Comparison of ENCODE assay signal across 6 worm cellular contexts in genomic region chrV:8268902-8269301, ce11.
TF ChIP-seq lines count a peak whose summit lies in the region.

Gene asp-6, minus strand, starts transcription at chrV:8268937.
Gene asp-12, plus strand, starts transcription at chrV:8269210.

TF ChIP-seq in whole organism, L1 larva, 84 proteins besides CTCF, POLR2A, EP300 and RAD21:
- TF ChIP-seq elt-2 (tag; optimal IDR thresholded peaks at IDR 0.05; lab: Kevin White, UChicago) = peak; percentile 86
- TF ChIP-seq efl-1 (optimal IDR thresholded peaks at IDR 0.05; lab: Kevin White, UChicago) = no peak
- peak in 1 of 2 experiments; percentile 74 for TF ChIP-seq efl-1 (GFP tag; optimal IDR thresholded peaks at IDR 0.05 in 1 of 2; lab: Kevin White, UChicago)
- no peak for TF ChIP-seq Y116A8C.19 (tag; optimal IDR thresholded peaks at IDR 0.05; lab: Kevin White, UChicago; ENCODE audit: borderline replicate concordance)
- peak in 1 of 2 experiments; percentile 8 for TF ChIP-seq lin-35 (GFP tag; optimal IDR thresholded peaks at IDR 0.05; lab: Kevin White, UChicago)

TF ChIP-seq in whole organism, L2 larva, 48 proteins besides CTCF, POLR2A, EP300 and RAD21:
- TF ChIP-seq fos-1 (tag; optimal IDR thresholded peaks at IDR 0.05; lab: Kevin White, UChicago) (peak; percentile 8), ama-1 (optimal IDR thresholded peaks at IDR 0.05; lab: Kevin White, UChicago) (no peak), sma-9 (GFP tag; optimal IDR thresholded peaks at IDR 0.05; lab: Kevin White, UChicago) (peak; percentile 35), sma-9 (tag; optimal IDR thresholded peaks at IDR 0.05; lab: Kevin White, UChicago) (no peak)

TF ChIP-seq in whole organism, L3 larva, 47 proteins besides CTCF, POLR2A, EP300 and RAD21:
- TF ChIP-seq nhr-67 (tag; optimal IDR thresholded peaks at IDR 0.05; lab: Kevin White, UChicago) (no peak), ceh-9 (tag; optimal IDR thresholded peaks at IDR 0.05; lab: Kevin White, UChicago) (no peak), lin-15B (tag; optimal IDR thresholded peaks at IDR 0.05; lab: Kevin White, UChicago) (no peak), snpc-4 (tag; optimal IDR thresholded peaks at IDR 0.05; lab: Kevin White, UChicago) (no peak), pqm-1 (tag; optimal IDR thresholded peaks at IDR 0.05; lab: Kevin White, UChicago) (peak; percentile 80), unc-62 (GFP tag; optimal IDR thresholded peaks at IDR 0.05; lab: Kevin White, UChicago) (no peak), jun-1 (tag; optimal IDR thresholded peaks at IDR 0.05; lab: Kevin White, UChicago) (peak; percentile 26), elt-2 (tag; optimal IDR thresholded peaks at IDR 0.05; lab: Kevin White, UChicago) (peak; percentile 92), fos-1 (tag; optimal IDR thresholded peaks at IDR 0.05; lab: Kevin White, UChicago) (peak; percentile 3), pha-4 (tag; optimal IDR thresholded peaks at IDR 0.05; lab: Kevin White, UChicago) (peak; percentile 38)

TF ChIP-seq in whole organism, L4 larva, 104 proteins besides CTCF, POLR2A, EP300 and RAD21:
- peak; percentile 80 for TF ChIP-seq php-3 (GFP tag; IDR thresholded peaks at IDR 0.05; lab: Robert Waterston, UW)
- TF ChIP-seq ces-1 (GFP tag; optimal IDR thresholded peaks at IDR 0.05; lab: Kevin White, UChicago) = no peak
- no peak for TF ChIP-seq hmg-1.1 (GFP tag; IDR thresholded peaks at IDR 0.05; lab: Robert Waterston, UW)
- TF ChIP-seq hlh-11 (tag; optimal IDR thresholded peaks at IDR 0.05; lab: Kevin White, UChicago) = peak; percentile 69
- peak in 1 of 2 experiments; percentile 12 for TF ChIP-seq unc-62 (GFP tag; optimal IDR thresholded peaks at IDR 0.05 in 1 of 2; lab: Kevin White, UChicago)
- no peak for TF ChIP-seq unc-62 (tag; optimal IDR thresholded peaks at IDR 0.05; lab: Kevin White, UChicago)
- TF ChIP-seq dmd-6 (GFP tag; IDR thresholded peaks at IDR 0.05; lab: Robert Waterston, UW) = peak; percentile 84
- peak; percentile 29 for TF ChIP-seq nhr-48 (tag; optimal IDR thresholded peaks at IDR 0.05; lab: Kevin White, UChicago)
- peak; percentile 59 for TF ChIP-seq dve-1 (tag; optimal IDR thresholded peaks at IDR 0.05; lab: Kevin White, UChicago; ENCODE audit: insufficient read depth)
- no peak for TF ChIP-seq nhr-237 (tag; optimal IDR thresholded peaks at IDR 0.05; lab: Kevin White, UChicago)
- TF ChIP-seq daf-16 (GFP tag; optimal IDR thresholded peaks at IDR 0.05; lab: Kevin White, UChicago) = no peak
- peak; percentile 64 for TF ChIP-seq daf-16 (tag; optimal IDR thresholded peaks at IDR 0.05; lab: Kevin White, UChicago)
- TF ChIP-seq mdt-29 (GFP tag; IDR thresholded peaks at IDR 0.05; lab: Robert Waterston, UW) = peak; percentile 28; the same call in 1 of the 2 replicates
- peak; percentile 59 for TF ChIP-seq pqm-1 (tag; optimal IDR thresholded peaks at IDR 0.05; lab: Kevin White, UChicago)
- no peak for TF ChIP-seq attf-4 (tag; optimal IDR thresholded peaks at IDR 0.05; lab: Kevin White, UChicago)
- peak; percentile 78 for TF ChIP-seq nhr-77 (tag; optimal IDR thresholded peaks at IDR 0.05; lab: Kevin White, UChicago)
- TF ChIP-seq mes-2 (tag; optimal IDR thresholded peaks at IDR 0.05; lab: Kevin White, UChicago; ENCODE audit: poor library complexity, severe bottlenecking) = peak; percentile 28
- no peak for TF ChIP-seq lin-29 (GFP tag; IDR thresholded peaks at IDR 0.05; lab: Robert Waterston, UW)
- no peak for TF ChIP-seq nhr-25 (tag; optimal IDR thresholded peaks at IDR 0.05; lab: Kevin White, UChicago; ENCODE audit: borderline replicate concordance, insufficient read depth)
- no peak for TF ChIP-seq unc-130 (GFP tag; optimal IDR thresholded peaks at IDR 0.05; lab: Kevin White, UChicago)
- no peak for TF ChIP-seq ctbp-1 (GFP tag; IDR thresholded peaks at IDR 0.05; lab: Robert Waterston, UW)
- peak; percentile 80 for TF ChIP-seq nhr-28 (tag; optimal IDR thresholded peaks at IDR 0.05; lab: Kevin White, UChicago)
- TF ChIP-seq Y75B8A.6 (GFP tag; IDR thresholded peaks at IDR 0.05; lab: Robert Waterston, UW) = 0 out of 2 replicates have a peak, but pooled peaks have one; percentile 6
- no peak for TF ChIP-seq jun-1 (tag; optimal IDR thresholded peaks at IDR 0.05; lab: Kevin White, UChicago)

TF ChIP-seq in whole organism, late embryonic, 69 proteins besides CTCF, POLR2A, EP300 and RAD21:
- TF ChIP-seq pqm-1 (tag; optimal IDR thresholded peaks at IDR 0.05; lab: Kevin White, UChicago) = peak; percentile 2
- TF ChIP-seq che-1 (tag; optimal IDR thresholded peaks at IDR 0.05; lab: Kevin White, UChicago) = no peak
- TF ChIP-seq elt-2 (tag; optimal IDR thresholded peaks at IDR 0.05; lab: Kevin White, UChicago) = peak; percentile 46

TF ChIP-seq in whole organism, young adult, 124 proteins besides CTCF, POLR2A, EP300 and RAD21:
- TF ChIP-seq unc-130 (GFP tag; optimal IDR thresholded peaks at IDR 0.05; lab: Kevin White, UChicago) (no peak), nhr-80 (tag; optimal IDR thresholded peaks at IDR 0.05; lab: Kevin White, UChicago) (peak; percentile 80)
